Worm (Caenorhabditis elegans): ENCODE results near the gene pam-1.

DNA sequence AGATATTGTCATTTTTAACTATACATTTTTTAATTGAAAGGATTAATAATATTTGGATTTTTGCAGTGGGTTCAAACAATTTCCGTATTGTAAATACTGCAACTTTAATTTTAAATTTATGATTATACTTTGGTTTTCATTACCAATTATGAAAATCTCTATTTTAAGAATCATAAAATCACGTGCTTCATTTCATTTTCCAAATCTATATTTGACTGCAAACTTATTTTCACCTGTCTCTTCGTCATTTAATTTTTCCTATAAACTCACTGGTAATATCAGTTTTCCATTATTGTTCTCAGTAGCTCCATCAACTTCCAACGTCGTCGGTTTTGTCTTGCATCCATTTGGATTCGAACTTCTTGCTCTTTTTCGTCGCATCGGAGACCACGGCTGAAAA lies 18.3 kb downstream of the pam-1 start, which contains the start of gene R05G6.1:
- TF ChIP-seq alr-1 (tag; optimal IDR thresholded peaks at IDR 0.05; ENCODE audit: borderline replicate concordance) (no peak), swsn-7 (tag; optimal IDR thresholded peaks at IDR 0.05) (no peak), nhr-11 (tag; optimal IDR thresholded peaks at IDR 0.05) (no peak), ztf-11 (tag; optimal IDR thresholded peaks at IDR 0.05) (no peak), ama-1 (optimal IDR thresholded peaks at IDR 0.05) (no peak), efl-3 (GFP tag; optimal IDR thresholded peaks at IDR 0.05) (no peak), ceh-82 (tag; optimal IDR thresholded peaks at IDR 0.05) (no peak)

Data from whole organism, L1 larva.